Worm (Caenorhabditis elegans) whole organism, late embryonic: ENCODE data around the gene ZK971.1.

ENCODE experiments used
- ceh-6 ChIP-seq: fragments of 200-800 bp; sonication (Bioruptor generic); optimal IDR thresholded peaks from 2 replicates; lab custom pipeline; 2018; ENCODE audit warnings: mild to moderate bottlenecking, missing genetic modification characterization, missing compliant biosample characterization
- lim-6 ChIP-seq: sonication (generic microtip); optimal IDR thresholded peaks from 2 replicates; lab custom pipeline; 2016; ENCODE audit warnings: missing genetic modification characterization, missing compliant biosample characterization
- pag-3 ChIP-seq: sonication (generic microtip); optimal IDR thresholded peaks from 2 replicates; lab custom pipeline; 2016; ENCODE audit warnings: missing compliant biosample characterization, missing genetic modification characterization, borderline replicate concordance
- pha-4 ChIP-seq: fragments of 150-350 bp; optimal IDR thresholded peaks from 2 replicates; lab custom pipeline; 2018; ENCODE audit warnings: missing biosample characterization, missing genetic modification reagents, missing genetic modification characterization
- tbx-2 ChIP-seq: sonication (generic microtip); optimal IDR thresholded peaks from 2 replicates; lab custom pipeline; 2016; ENCODE audit warnings: missing genetic modification characterization, missing compliant biosample characterization

- TF ChIP-seq tbx-2, result no peak
- no peak for TF ChIP-seq lim-6
- no peak for TF ChIP-seq pha-4 (tag; lab: Kevin White, UChicago)
- no peak for TF ChIP-seq ceh-6
- TF ChIP-seq pag-3, result no peak
These were observed 48.5 kb downstream of the ZK971.1 start, which contains the start of gene T01E8.8 for ce11 chrII:10230972-10231371.
